Fruit fly (Drosophila melanogaster): ENCODE data around the gene Cpr76Bc.

Cpr76Bc gene

dm6 chr3L:19561745-19562144, 41.0 kb downstream of the Cpr76Bc start:
- no peak for TF ChIP-seq ttk (optimal IDR thresholded peaks at IDR 0.05)
- TF ChIP-seq psq (optimal IDR thresholded peaks at IDR 0.05): no peak
- no peak for TF ChIP-seq h (optimal IDR thresholded peaks at IDR 0.05)
- no peak for TF ChIP-seq insv (optimal IDR thresholded peaks at IDR 0.05)
- TF ChIP-seq Myc (optimal IDR thresholded peaks at IDR 0.05): no peak
- TF ChIP-seq Sin3A (optimal IDR thresholded peaks at IDR 0.05): no peak

dm6 chr3L:19562146-19562700, 41.5 kb downstream of the Cpr76Bc start:
- TF ChIP-seq psq (optimal IDR thresholded peaks at IDR 0.05): no peak

- TF ChIP-seq ttk (optimal IDR thresholded peaks at IDR 0.05) (no peak), Myc (optimal IDR thresholded peaks at IDR 0.05) (no peak), Sin3A (optimal IDR thresholded peaks at IDR 0.05) (no peak), psq (optimal IDR thresholded peaks at IDR 0.05) (no peak), insv (optimal IDR thresholded peaks at IDR 0.05) (no peak), h (optimal IDR thresholded peaks at IDR 0.05) (no peak)
These were observed 42.3 kb downstream of the Cpr76Bc start for dm6 chr3L:19563014-19563413.

DNA sequence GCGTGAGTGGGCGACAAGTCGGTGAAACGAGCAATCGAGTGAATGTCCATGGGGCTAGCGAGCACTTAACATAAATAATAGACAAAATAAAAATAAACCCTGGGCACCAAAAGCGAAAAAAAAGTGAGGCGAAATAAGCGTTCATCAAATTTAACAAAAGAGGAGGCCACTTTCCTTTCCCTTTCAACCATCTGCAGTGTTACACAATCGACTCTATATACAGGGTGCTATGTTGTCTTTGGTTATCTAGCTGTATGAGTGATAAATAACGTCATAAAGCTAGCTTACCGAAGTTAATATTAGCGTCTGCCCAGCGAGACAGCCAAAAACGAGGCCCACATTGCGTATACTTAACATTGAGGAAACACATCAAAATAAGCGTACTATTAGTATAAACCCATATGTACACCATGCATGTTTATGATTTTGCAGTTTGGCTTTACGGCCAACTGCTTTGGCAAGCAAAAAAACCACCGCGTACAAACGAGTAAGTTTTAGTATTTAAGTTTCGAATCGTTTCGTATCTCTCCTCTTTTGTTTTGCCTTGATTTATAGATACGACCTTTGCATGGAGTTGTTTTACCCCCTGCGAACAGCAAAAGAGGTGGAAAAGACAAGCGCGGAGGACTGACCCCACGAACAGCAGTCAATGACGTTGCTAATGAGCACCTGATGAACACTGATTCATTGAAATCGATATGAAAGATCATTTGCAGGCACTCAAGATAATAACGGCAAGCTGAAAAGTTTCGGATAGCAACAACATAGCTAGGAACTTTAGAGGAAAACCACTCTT, 44.4 kb downstream of the Cpr76Bc start:
- TF ChIP-seq psq (optimal IDR thresholded peaks at IDR 0.05) (no peak), Myc (optimal IDR thresholded peaks at IDR 0.05) (no peak), h (optimal IDR thresholded peaks at IDR 0.05) (no peak), insv (optimal IDR thresholded peaks at IDR 0.05) (no peak), ttk (optimal IDR thresholded peaks at IDR 0.05) (no peak), Sin3A (optimal IDR thresholded peaks at IDR 0.05) (no peak)

DNA sequence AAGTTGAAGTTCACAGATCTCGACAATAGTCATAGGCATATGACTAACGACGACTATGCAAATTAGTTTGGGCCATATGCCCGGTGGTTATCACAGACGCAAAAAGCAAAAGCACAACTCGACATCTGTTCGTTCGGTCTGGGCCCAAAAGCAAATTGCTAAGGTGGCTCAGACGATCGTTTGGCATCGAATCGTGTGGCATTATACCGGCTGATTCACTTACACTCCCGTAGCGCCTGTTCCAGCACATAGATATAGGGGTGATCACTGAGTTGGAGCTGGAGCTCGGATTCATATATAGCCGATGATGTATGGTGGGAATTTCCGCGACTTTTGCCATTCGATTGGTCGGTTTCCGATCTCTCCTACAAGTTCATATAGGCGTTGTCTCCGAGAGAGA, 45.4 kb downstream of the Cpr76Bc start:
- no peak for TF ChIP-seq psq (optimal IDR thresholded peaks at IDR 0.05)
- TF ChIP-seq insv (optimal IDR thresholded peaks at IDR 0.05): no peak
- TF ChIP-seq Sin3A (optimal IDR thresholded peaks at IDR 0.05): no peak
- TF ChIP-seq h (optimal IDR thresholded peaks at IDR 0.05): no peak
- no peak for TF ChIP-seq Myc (optimal IDR thresholded peaks at IDR 0.05)
- no peak for TF ChIP-seq ttk (optimal IDR thresholded peaks at IDR 0.05)

DNA sequence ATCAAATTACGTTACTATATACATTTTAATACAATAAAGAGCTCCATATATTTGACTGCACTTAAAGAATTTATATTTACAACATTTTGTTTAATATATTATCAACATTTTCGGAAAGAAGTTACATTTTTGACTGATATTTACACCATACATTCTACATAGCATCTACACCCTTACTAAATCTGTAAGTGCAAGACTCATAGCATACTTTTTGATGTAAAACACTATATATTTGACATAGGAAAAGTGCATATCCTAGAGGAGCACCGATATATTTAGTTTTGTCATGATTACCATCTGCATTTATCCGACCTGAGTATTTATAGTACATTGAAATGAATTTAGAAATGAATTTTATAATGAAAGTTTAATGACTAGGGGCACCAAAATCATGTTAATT, 48.3 kb downstream of the Cpr76Bc start:
- TF ChIP-seq ttk (optimal IDR thresholded peaks at IDR 0.05) (no peak), Myc (optimal IDR thresholded peaks at IDR 0.05) (no peak), h (optimal IDR thresholded peaks at IDR 0.05) (no peak), Sin3A (optimal IDR thresholded peaks at IDR 0.05) (no peak), insv (optimal IDR thresholded peaks at IDR 0.05) (no peak), psq (optimal IDR thresholded peaks at IDR 0.05) (no peak)

DNA sequence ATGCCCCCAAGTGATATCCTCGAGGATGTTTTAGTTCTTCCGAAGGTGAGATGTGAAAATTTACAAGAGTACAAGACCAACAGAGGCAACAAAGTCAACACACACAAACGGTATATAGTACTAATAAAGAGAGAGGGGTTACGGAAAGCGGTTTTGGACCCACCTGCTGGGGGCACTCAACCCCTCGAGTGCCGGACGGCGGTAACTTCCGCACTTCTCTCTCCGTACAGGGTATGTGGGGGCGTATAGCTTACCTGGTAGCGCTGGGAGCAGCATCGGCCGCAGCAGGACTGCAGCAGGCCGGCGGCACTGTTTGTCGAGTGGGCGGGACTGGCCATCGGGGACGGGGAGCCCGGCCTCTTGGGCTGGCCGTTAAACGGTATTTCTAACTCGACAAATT, 48.7 kb downstream of the Cpr76Bc start:
- TF ChIP-seq h (optimal IDR thresholded peaks at IDR 0.05) (no peak), psq (optimal IDR thresholded peaks at IDR 0.05) (no peak), Myc (optimal IDR thresholded peaks at IDR 0.05) (no peak), Sin3A (optimal IDR thresholded peaks at IDR 0.05) (no peak), ttk (optimal IDR thresholded peaks at IDR 0.05) (no peak), insv (optimal IDR thresholded peaks at IDR 0.05) (no peak)

dm6 chr3L:19574452-19574851, 53.7 kb downstream of the Cpr76Bc start:
- TF ChIP-seq h (optimal IDR thresholded peaks at IDR 0.05): no peak
- TF ChIP-seq insv (optimal IDR thresholded peaks at IDR 0.05): no peak
- no peak for TF ChIP-seq psq (optimal IDR thresholded peaks at IDR 0.05)
- no peak for TF ChIP-seq Sin3A (optimal IDR thresholded peaks at IDR 0.05)
- no peak for TF ChIP-seq Myc (optimal IDR thresholded peaks at IDR 0.05)
- TF ChIP-seq ttk (optimal IDR thresholded peaks at IDR 0.05): no peak

DNA sequence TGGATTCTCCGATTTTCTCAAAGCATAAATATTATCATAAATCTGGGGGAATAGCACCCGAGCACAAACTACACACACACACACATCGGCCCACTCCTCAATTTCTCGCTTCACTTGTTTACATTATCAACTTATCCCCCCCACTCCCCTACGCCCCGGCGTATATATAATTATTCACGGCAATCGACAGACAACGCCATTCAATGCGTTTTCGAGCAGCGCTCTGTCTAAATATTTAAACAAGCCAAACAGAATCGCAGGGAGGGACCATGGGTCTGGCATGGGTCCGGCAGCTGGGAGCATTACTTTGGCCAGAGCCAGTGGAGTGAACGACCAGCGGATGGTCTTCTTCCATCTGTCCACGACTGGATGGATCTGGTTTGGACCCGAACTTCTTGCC, 54.9 kb downstream of the Cpr76Bc start:
- TF ChIP-seq psq (optimal IDR thresholded peaks at IDR 0.05): no peak
- no peak for TF ChIP-seq h (optimal IDR thresholded peaks at IDR 0.05)
- no peak for TF ChIP-seq insv (optimal IDR thresholded peaks at IDR 0.05)
- no peak for TF ChIP-seq Sin3A (optimal IDR thresholded peaks at IDR 0.05)
- no peak for TF ChIP-seq ttk (optimal IDR thresholded peaks at IDR 0.05)
- no peak for TF ChIP-seq Myc (optimal IDR thresholded peaks at IDR 0.05)
